Worm (Caenorhabditis elegans): ENCODE measurements around the gene R07B7.6.
A peak's percentile ranks its signal among the peaks of the same experiment; 100 is the strongest.

The R07B7.6 gene

ce11 chrV:12098123-12098522, 23.3 kb upstream of the R07B7.6 start, which contains the start of gene nhr-209:
Gene nhr-209, plus strand, starts transcription at chrV:12098149.
- TF ChIP-seq unc-55 (GFP tag; optimal IDR thresholded peaks at IDR 0.05) (no peak), ceh-16 (tag; optimal IDR thresholded peaks at IDR 0.05) (no peak), alr-1 (tag; optimal IDR thresholded peaks at IDR 0.05) (no peak), egl-27 (tag; optimal IDR thresholded peaks at IDR 0.05) (no peak), ztf-4 (tag; optimal IDR thresholded peaks at IDR 0.05) (no peak), nhr-6 (tag; optimal IDR thresholded peaks at IDR 0.05) (no peak), fos-1 (tag; optimal IDR thresholded peaks at IDR 0.05) (no peak), sem-4 (tag; optimal IDR thresholded peaks at IDR 0.05) (no peak), R02D3.7 (tag; optimal IDR thresholded peaks at IDR 0.05) (no peak), nhr-21 (tag; optimal IDR thresholded peaks at IDR 0.05) (no peak), unc-39 (tag; optimal IDR thresholded peaks at IDR 0.05) (no peak), unc-62 (GFP tag; optimal IDR thresholded peaks at IDR 0.05) (no peak), dmd-4 (tag; optimal IDR thresholded peaks at IDR 0.05) (no peak), gmeb-1 (tag; optimal IDR thresholded peaks at IDR 0.05) (no peak), mbf-1 (tag; optimal IDR thresholded peaks at IDR 0.05) (no peak), ceh-82 (tag; optimal IDR thresholded peaks at IDR 0.05) (no peak)

ce11 chrV:12095865-12096264, 21.1 kb upstream of the R07B7.6 start, which contains the start of gene nhr-207:
Gene nhr-207, plus strand, starts transcription at chrV:12096146.
- TF ChIP-seq nhr-129 (tag; optimal IDR thresholded peaks at IDR 0.05), result peak; percentile 9
- peak; percentile 60 for TF ChIP-seq sma-9 (GFP tag; optimal IDR thresholded peaks at IDR 0.05)
- TF ChIP-seq sma-9 (tag; optimal IDR thresholded peaks at IDR 0.05), result no peak
- TF ChIP-seq unc-62 (GFP tag; optimal IDR thresholded peaks at IDR 0.05), result no peak
- no peak for TF ChIP-seq alr-1 (tag; optimal IDR thresholded peaks at IDR 0.05)
- no peak for TF ChIP-seq Y55F3AM.14 (GFP tag; optimal IDR thresholded peaks at IDR 0.05)
- TF ChIP-seq fos-1 (tag; optimal IDR thresholded peaks at IDR 0.05), result peak; percentile 72

ce11 chrV:12094030-12094429, 19.2 kb upstream of the R07B7.6 start, which contains the start of gene nhr-208:
Gene nhr-208, plus strand, starts transcription at chrV:12094317.
- TF ChIP-seq fos-1 (tag; optimal IDR thresholded peaks at IDR 0.05) (peak; percentile 11), sma-9 (GFP tag; optimal IDR thresholded peaks at IDR 0.05) (peak; percentile 11), sma-9 (tag; optimal IDR thresholded peaks at IDR 0.05) (no peak), lin-11 (tag; optimal IDR thresholded peaks at IDR 0.05) (no peak)

ce11 chrV:12091759-12092158, 17.0 kb upstream of the R07B7.6 start, which contains the start of gene nhr-206:
Gene nhr-206, plus strand, starts transcription at chrV:12092006.
- TF ChIP-seq nhr-6 (tag; optimal IDR thresholded peaks at IDR 0.05) (no peak), nhr-10 (tag; optimal IDR thresholded peaks at IDR 0.05) (no peak), egl-27 (tag; optimal IDR thresholded peaks at IDR 0.05) (no peak), unc-62 (GFP tag; optimal IDR thresholded peaks at IDR 0.05) (no peak), mbf-1 (tag; optimal IDR thresholded peaks at IDR 0.05) (no peak), nhr-12 (tag; optimal IDR thresholded peaks at IDR 0.05) (no peak), mdl-1 (tag; optimal IDR thresholded peaks at IDR 0.05) (no peak), alr-1 (tag; optimal IDR thresholded peaks at IDR 0.05) (no peak), ceh-16 (tag; optimal IDR thresholded peaks at IDR 0.05) (no peak), snpc-4 (tag; optimal IDR thresholded peaks at IDR 0.05) (no peak), Y55F3AM.14 (GFP tag; optimal IDR thresholded peaks at IDR 0.05) (no peak), F13H6.1 (tag; optimal IDR thresholded peaks at IDR 0.05) (peak; percentile 7), ZK546.5 (tag; optimal IDR thresholded peaks at IDR 0.05) (no peak), C34F6.9 (tag; optimal IDR thresholded peaks at IDR 0.05) (no peak), ceh-82 (tag; optimal IDR thresholded peaks at IDR 0.05) (no peak), sma-9 (GFP tag; optimal IDR thresholded peaks at IDR 0.05) (peak; percentile 56), sma-9 (tag; optimal IDR thresholded peaks at IDR 0.05) (no peak), lsy-2 (tag; optimal IDR thresholded peaks at IDR 0.05) (no peak), elt-3 (tag; optimal IDR thresholded peaks at IDR 0.05) (no peak), skn-1 (tag; optimal IDR thresholded peaks at IDR 0.05) (no peak), gmeb-1 (tag; optimal IDR thresholded peaks at IDR 0.05) (no peak), sma-3 (GFP tag; optimal IDR thresholded peaks at IDR 0.05) (peak; percentile 21), R02D3.7 (tag; optimal IDR thresholded peaks at IDR 0.05) (no peak), ztf-11 (tag; optimal IDR thresholded peaks at IDR 0.05) (no peak), lin-39 (tag; optimal IDR thresholded peaks at IDR 0.05) (no peak), dmd-4 (tag; optimal IDR thresholded peaks at IDR 0.05) (no peak), nhr-11 (tag; optimal IDR thresholded peaks at IDR 0.05) (no peak), mab-5 (tag; optimal IDR thresholded peaks at IDR 0.05) (no peak), nhr-25 (tag; optimal IDR thresholded peaks at IDR 0.05) (peak; percentile 12), nhr-21 (tag; optimal IDR thresholded peaks at IDR 0.05) (no peak), nhr-23 (tag; optimal IDR thresholded peaks at IDR 0.05) (no peak), fos-1 (tag; optimal IDR thresholded peaks at IDR 0.05) (peak; percentile 85), ztf-4 (tag; optimal IDR thresholded peaks at IDR 0.05) (no peak), nhr-129 (tag; optimal IDR thresholded peaks at IDR 0.05) (peak; percentile 71), nhr-237 (tag; optimal IDR thresholded peaks at IDR 0.05) (no peak), unc-55 (GFP tag; optimal IDR thresholded peaks at IDR 0.05) (no peak), aly-2 (tag; optimal IDR thresholded peaks at IDR 0.05) (no peak), ztf-1 (GFP tag; conservative IDR thresholded peaks at IDR 0.05) (no peak), lin-11 (tag; optimal IDR thresholded peaks at IDR 0.05) (no peak), zag-1 (tag; optimal IDR thresholded peaks at IDR 0.05) (no peak), sem-4 (tag; optimal IDR thresholded peaks at IDR 0.05) (no peak), crh-2 (tag; optimal IDR thresholded peaks at IDR 0.05) (peak; percentile 67), unc-39 (tag; optimal IDR thresholded peaks at IDR 0.05) (no peak), nhr-77 (tag; optimal IDR thresholded peaks at IDR 0.05) (no peak), lin-13 (GFP tag; optimal IDR thresholded peaks at IDR 0.05) (no peak)
